Fruit fly (Drosophila melanogaster) whole organism, embryonic: ENCODE results near the gene Trmt6.

ENCODE experiments used
- Atf-2 ChIP-seq: fragments of 200-800 bp; sonication (Bioruptor generic); optimal IDR thresholded peaks from 2 replicates; lab custom pipeline; 2016; ENCODE audit warnings: missing biosample characterization, missing genetic modification characterization
- CG10321 ChIP-seq: fragments of 200-800 bp; sonication (Bioruptor generic); IDR thresholded peaks from 2 replicates; pipeline ENCODE4 v1.3.6; 2022; ENCODE audit warnings: missing biosample characterization, missing genetic modification characterization
- CG11085 ChIP-seq: fragments of 200-800 bp; sonication (Bioruptor generic); IDR thresholded peaks from 2 replicates; pipeline ENCODE4 v1.3.6; 2022; ENCODE audit warnings: missing biosample characterization, missing genetic modification characterization
- CG11560 ChIP-seq: fragments of 200-800 bp; sonication (Bioruptor generic); IDR thresholded peaks from 3 replicates; pipeline ENCODE4 v1.3.6; 2022; ENCODE audit warnings: missing biosample characterization, missing genetic modification characterization
- CG15601 ChIP-seq: fragments of 200-800 bp; sonication (Bioruptor generic); optimal IDR thresholded peaks from 3 replicates; lab custom pipeline; 2019; ENCODE audit warnings: missing biosample characterization, mild to moderate bottlenecking, missing genetic modification characterization, moderate library complexity
- CG16813 ChIP-seq: fragments of 200-800 bp; sonication (Bioruptor generic); IDR thresholded peaks from 3 replicates; pipeline ENCODE4 v1.3.6; 2022; ENCODE audit warnings: missing biosample characterization, missing genetic modification characterization; ENCODE audit not compliant: partially characterized antibody
- CG2199 ChIP-seq: fragments of 200-800 bp; sonication (Bioruptor generic); IDR thresholded peaks from 3 replicates; pipeline ENCODE4 v1.3.6; 2022; ENCODE audit warnings: missing biosample characterization, missing genetic modification characterization
- CG2712 ChIP-seq: fragments of 200-800 bp; optimal IDR thresholded peaks from 3 replicates; lab custom pipeline; 2019; ENCODE audit warnings: missing biosample characterization, mild to moderate bottlenecking, missing genetic modification characterization, moderate library complexity
- CG33557 ChIP-seq: fragments of 200-800 bp; sonication (Bioruptor generic); optimal IDR thresholded peaks from 2 replicates; lab custom pipeline; 2019; ENCODE audit warnings: missing biosample characterization, mild to moderate bottlenecking, missing genetic modification characterization, moderate library complexity
- CG4854 ChIP-seq: fragments of 200-800 bp; sonication (Bioruptor generic); optimal IDR thresholded peaks from 2 replicates; lab custom pipeline; 2016; ENCODE audit warnings: missing biosample characterization, missing genetic modification characterization, inconsistent platforms
- CG9817 ChIP-seq: fragments of 200-800 bp; sonication (Bioruptor generic); optimal IDR thresholded peaks from 2 replicates; lab custom pipeline; 2018; ENCODE audit warnings: missing biosample characterization, mild to moderate bottlenecking, missing genetic modification characterization, moderate library complexity
- CoRest ChIP-seq: fragments of 200-800 bp; sonication (Bioruptor generic); optimal IDR thresholded peaks from 3 replicates; lab custom pipeline; 2018; ENCODE audit warnings: missing biosample characterization, mild to moderate bottlenecking, missing genetic modification characterization, moderate library complexity
- Deaf1 ChIP-seq: fragments of 200-800 bp; optimal IDR thresholded peaks from 3 replicates; lab custom pipeline; 2019; ENCODE audit warnings: missing biosample characterization, mild to moderate bottlenecking, missing genetic modification characterization, moderate library complexity
- Dip2 ChIP-seq: fragments of 200-800 bp; sonication (Bioruptor generic); IDR thresholded peaks from 2 replicates; pipeline ENCODE4 v1.3.6; 2022; ENCODE audit warnings: missing biosample characterization, missing genetic modification characterization
- Ets97D ChIP-seq: fragments of 200-800 bp; sonication (Bioruptor generic); optimal IDR thresholded peaks from 3 replicates; lab custom pipeline; 2016; ENCODE audit warnings: missing biosample characterization, missing genetic modification characterization
- Hand ChIP-seq: fragments of 200-800 bp; sonication (Bioruptor generic); optimal IDR thresholded peaks from 2 replicates; lab custom pipeline; 2017; ENCODE audit warnings: mild to moderate bottlenecking, missing biosample characterization, missing genetic modification reagents, missing genetic modification characterization
- Med ChIP-seq: fragments of 200-800 bp; sonication (Bioruptor generic); peaks from one replicate; lab custom pipeline; 2016; ENCODE audit warnings: missing biosample characterization, missing genetic modification characterization, mild to moderate bottlenecking, inconsistent platforms, moderate library complexity
- Mrtf ChIP-seq: fragments of 200-800 bp; sonication (Bioruptor generic); IDR thresholded peaks from 3 replicates; pipeline ENCODE4 v1.3.6; 2022; ENCODE audit warnings: missing biosample characterization, missing genetic modification characterization
- Nf-YB ChIP-seq: fragments of 200-800 bp; sonication (Bioruptor generic); optimal IDR thresholded peaks from 3 replicates; lab custom pipeline; 2019; ENCODE audit warnings: missing biosample characterization, mild to moderate bottlenecking, missing genetic modification characterization, moderate library complexity
- Nf-YC ChIP-seq: fragments of 200-800 bp; optimal IDR thresholded peaks from 3 replicates; lab custom pipeline; 2019; ENCODE audit warnings: missing biosample characterization, mild to moderate bottlenecking, missing genetic modification characterization, moderate library complexity
- Stat92E ChIP-seq, 3 experiments: fragments of >200 bp in 2 of 3; fragments of 200-800 bp in 1 of 3; sonication (Bioruptor generic) in 1 of 3; optimal IDR thresholded peaks; 2 replicates each; lab custom pipeline; 2017 to 2019; ENCODE audit warnings: missing biosample characterization in 3 of 3, missing genetic modification characterization in 3 of 3, mild to moderate bottlenecking in 1 of 3, moderate library complexity in 1 of 3
- Xbp1 ChIP-seq: fragments of 200-800 bp; sonication (Bioruptor generic); optimal IDR thresholded peaks from 3 replicates; lab custom pipeline; 2016; ENCODE audit warnings: missing biosample characterization, mild to moderate bottlenecking, missing genetic modification characterization
- amos ChIP-seq: fragments of 200-800 bp; sonication (Bioruptor generic); IDR thresholded peaks from 2 replicates; pipeline ENCODE4 v1.3.6; 2022; ENCODE audit warnings: missing biosample characterization, missing genetic modification characterization; ENCODE audit not compliant: partially characterized antibody
- bbx ChIP-seq: fragments of 200-800 bp; sonication (Bioruptor generic); IDR thresholded peaks from 2 replicates; pipeline ENCODE4 v1.3.6; 2022; ENCODE audit warnings: missing biosample characterization, missing genetic modification characterization; ENCODE audit not compliant: partially characterized antibody
- bsh ChIP-seq, 2 experiments: fragments of 200-800 bp; sonication (Bioruptor generic); optimal IDR thresholded peaks; 2 replicates each; lab custom pipeline; 2017 to 2018; ENCODE audit warnings: mild to moderate bottlenecking in 2 of 2, missing biosample characterization in 2 of 2, missing genetic modification characterization in 2 of 2, moderate library complexity in 1 of 2
- cas ChIP-seq: fragments of 200-800 bp; sonication (Bioruptor generic); IDR thresholded peaks from 2 replicates; pipeline ENCODE4 v1.3.6; 2022; ENCODE audit warnings: missing biosample characterization, missing genetic modification characterization
- crol ChIP-seq: fragments of 200-800 bp; sonication (Bioruptor generic); IDR thresholded peaks from 2 replicates; pipeline ENCODE4 v1.3.6; 2022; ENCODE audit warnings: missing biosample characterization, missing genetic modification characterization
- dpn ChIP-seq, 2 experiments: fragments of 200-800 bp; sonication (Bioruptor generic); optimal IDR thresholded peaks; 3 replicates each; lab custom pipeline; 2016; ENCODE audit warnings: missing biosample characterization in 2 of 2, missing genetic modification characterization in 2 of 2
- ewg ChIP-seq: fragments of 200-800 bp; sonication (Bioruptor generic); optimal IDR thresholded peaks from 3 replicates; lab custom pipeline; 2017; ENCODE audit warnings: mild to moderate bottlenecking, missing biosample characterization, missing genetic modification reagents, missing genetic modification characterization
- gro ChIP-seq: fragments of 200-800 bp; sonication (Bioruptor generic); optimal IDR thresholded peaks from 2 replicates; lab custom pipeline; 2016; ENCODE audit warnings: missing biosample characterization, missing genetic modification characterization
- kni ChIP-seq: fragments of 200-800 bp; sonication (Bioruptor generic); optimal IDR thresholded peaks from 3 replicates; lab custom pipeline; 2017; ENCODE audit warnings: mild to moderate bottlenecking, missing biosample characterization, missing genetic modification reagents, missing genetic modification characterization
- nmo ChIP-seq: fragments of 200-800 bp; sonication (Bioruptor generic); optimal IDR thresholded peaks from 2 replicates; lab custom pipeline; 2018; ENCODE audit warnings: missing biosample characterization, mild to moderate bottlenecking, missing genetic modification characterization, moderate library complexity
- pros ChIP-seq: fragments of 200-800 bp; sonication (Bioruptor generic); optimal IDR thresholded peaks from 3 replicates; lab custom pipeline; 2019; ENCODE audit warnings: missing biosample characterization, mild to moderate bottlenecking, missing genetic modification characterization, moderate library complexity
- ranshi ChIP-seq: fragments of 200-800 bp; sonication (Bioruptor generic); IDR thresholded peaks from 2 replicates; pipeline ENCODE4 v1.3.6; 2022; ENCODE audit warnings: missing biosample characterization, missing genetic modification characterization
- sens ChIP-seq: fragments of 200-800 bp; sonication (Bioruptor generic); peaks from one replicate; lab custom pipeline; 2016; ENCODE audit warnings: missing biosample characterization, missing genetic modification characterization
- sob ChIP-seq: fragments of 200-800 bp; sonication (Bioruptor generic); IDR thresholded peaks from 2 replicates; pipeline ENCODE4 v1.3.6; 2022; ENCODE audit warnings: missing biosample characterization, missing genetic modification characterization
- stwl ChIP-seq: fragments of 200-800 bp; sonication (Bioruptor generic); optimal IDR thresholded peaks from 3 replicates; lab custom pipeline; 2018; ENCODE audit warnings: missing biosample characterization, mild to moderate bottlenecking, missing genetic modification characterization, moderate library complexity
- tin ChIP-seq: fragments of 200-800 bp; sonication (Bioruptor generic); optimal IDR thresholded peaks from 3 replicates; lab custom pipeline; 2016; ENCODE audit warnings: missing biosample characterization, missing genetic modification characterization
- twi ChIP-seq: fragments of 200-800 bp; optimal IDR thresholded peaks from 2 replicates; lab custom pipeline; 2019; ENCODE audit warnings: missing biosample characterization, mild to moderate bottlenecking, missing genetic modification characterization, moderate library complexity
- vvl ChIP-seq: fragments of 200-800 bp; sonication (Bioruptor generic); IDR thresholded peaks from 2 replicates; pipeline ENCODE4 v1.3.6; 2022; ENCODE audit warnings: missing biosample characterization, missing genetic modification characterization
- wor ChIP-seq: fragments of 200-800 bp; sonication (Bioruptor generic); IDR thresholded peaks from 2 replicates; pipeline ENCODE4 v1.3.6; 2022; ENCODE audit warnings: missing biosample characterization, missing genetic modification characterization
- zf30C ChIP-seq: fragments of 200-800 bp; sonication (Bioruptor generic); optimal IDR thresholded peaks from 3 replicates; lab custom pipeline; 2018; ENCODE audit warnings: missing biosample characterization, mild to moderate bottlenecking, missing genetic modification characterization

Trmt6 gene

DNA sequence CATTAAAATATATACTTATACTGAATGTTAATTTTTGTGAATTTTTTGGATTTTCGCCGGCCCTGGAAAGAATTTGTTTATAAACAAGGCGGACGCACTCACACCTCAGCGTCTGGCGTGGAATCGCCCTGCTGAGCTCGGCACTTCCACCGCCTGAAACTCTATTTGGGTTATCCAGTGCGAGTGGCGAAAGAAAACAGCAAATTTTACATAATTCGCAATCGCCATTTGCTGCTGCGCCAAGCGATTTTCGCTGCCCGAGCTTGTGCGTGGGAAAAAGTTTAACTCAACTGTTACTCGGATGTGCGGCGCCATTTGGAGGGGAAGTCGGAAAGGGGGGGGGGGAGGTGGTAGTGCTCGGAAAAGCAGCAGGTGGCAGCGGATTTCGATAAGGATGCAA is 29.1 kb downstream of the Trmt6 start:
- TF ChIP-seq crol (0 out of 2 replicates have a peak, but pooled peaks have one; percentile 9), Hand (GFP tag; lab: Kevin White, UChicago) (no peak), CG11085 (GFP tag; lab: Robert Waterston, UW) (no peak)

DNA sequence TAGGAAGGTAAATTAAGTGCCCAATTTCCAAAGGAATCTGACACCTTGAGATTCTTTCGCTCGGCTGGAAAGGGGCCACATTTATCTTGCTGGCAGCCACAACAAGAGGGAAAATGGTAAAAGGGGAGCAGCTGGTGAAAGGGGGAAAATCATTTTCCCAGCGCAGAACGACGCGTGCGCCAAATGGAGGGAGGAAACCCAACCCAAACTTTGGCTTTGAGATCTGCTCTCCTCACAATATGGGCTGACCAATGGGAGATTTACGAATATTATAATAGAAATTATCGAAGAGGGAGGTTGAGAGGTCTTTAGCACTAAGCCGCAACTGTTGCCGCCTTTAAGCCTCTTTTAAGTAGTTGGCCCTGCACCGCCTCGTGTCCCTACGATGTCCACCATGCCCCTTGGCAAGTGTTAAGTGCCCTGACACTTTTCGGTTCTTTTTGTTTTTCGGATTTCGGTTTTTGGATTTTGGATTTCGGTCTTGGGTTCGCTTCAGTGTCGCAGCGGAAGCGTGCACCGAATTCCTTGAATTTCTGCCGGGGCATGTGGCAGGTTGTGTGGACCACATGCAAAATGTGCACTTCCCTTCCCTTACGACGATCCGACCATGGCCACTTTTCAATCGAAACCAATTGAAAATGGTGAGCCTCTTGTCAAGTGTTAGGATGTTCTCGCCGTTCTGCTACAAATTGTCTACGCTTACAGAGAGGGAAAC is 29.9 kb downstream of the Trmt6 start:
- TF ChIP-seq Nf-YC (peak; percentile 75), twi (tag; lab: Kevin White, UChicago) (peak; percentile 94), Nf-YB (peak; percentile 77), Med (GFP tag; lab: Kevin White, UChicago) (peak; percentile 49), sens (GFP tag; lab: Kevin White, UChicago) (peak; percentile 32), CG16813 (0 out of 3 replicates have a peak, but pooled peaks have one; percentile 19), ewg (GFP tag; lab: Kevin White, UChicago) (peak; percentile 24), CoRest (tag; lab: Kevin White, UChicago) (no peak), ranshi (no peak), amos (GFP tag; lab: Robert Waterston, UW) (0 out of 2 replicates have a peak, but pooled peaks have one; percentile 5)

DNA sequence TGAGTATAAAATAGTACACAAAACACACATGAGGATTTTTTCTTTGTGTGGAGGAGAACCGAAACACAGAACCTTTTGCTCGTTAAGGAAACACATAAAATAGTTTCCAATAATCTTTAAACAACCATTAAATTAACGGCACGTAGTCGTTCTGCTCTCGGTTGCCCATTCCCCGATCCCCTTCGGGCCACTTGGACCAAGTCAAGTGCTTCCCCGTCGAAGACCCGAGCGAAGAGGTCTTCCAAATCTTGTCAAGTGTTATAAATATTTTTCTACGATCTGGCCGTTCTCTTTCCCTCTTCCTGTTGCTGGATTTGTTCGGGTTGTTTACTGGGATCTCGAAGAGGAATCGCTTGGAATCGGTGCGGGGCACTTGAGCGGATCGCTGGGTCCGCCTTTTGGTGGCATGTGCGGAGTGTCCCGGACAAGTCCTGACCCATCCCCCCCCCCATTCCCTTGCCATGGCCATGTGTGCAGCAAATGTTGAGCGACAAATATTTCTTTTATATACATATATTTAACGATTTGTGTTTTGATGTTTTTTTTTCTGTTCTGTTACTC is 31.1 kb downstream of the Trmt6 start:
- TF ChIP-seq zf30C (GFP tag; lab: Kevin White, UChicago): peak; percentile 57
- TF ChIP-seq kni (GFP tag; lab: Kevin White, UChicago): peak; percentile 19
- peak; percentile 51 for TF ChIP-seq crol
- 0 out of 3 replicates have a peak, but pooled peaks have one; percentile 59 for TF ChIP-seq CG2199 (GFP tag; lab: Robert Waterston, UW)
- peak; percentile 10 for TF ChIP-seq tin (GFP tag; lab: Kevin White, UChicago)
- peak; percentile 93 for TF ChIP-seq twi (tag; lab: Kevin White, UChicago)
- TF ChIP-seq CG10321 (GFP tag; lab: Robert Waterston, UW): 0 out of 2 replicates have a peak, but pooled peaks have one; percentile 11
- peak; percentile 75 for TF ChIP-seq pros (GFP tag; lab: Kevin White, UChicago)
- TF ChIP-seq CG11560: no peak
- no peak for TF ChIP-seq sob (GFP tag; lab: Robert Waterston, UW)
- no peak for TF ChIP-seq Mrtf (GFP tag; lab: Robert Waterston, UW)
- peak; percentile 20 for TF ChIP-seq Deaf1 (tag; lab: Kevin White, UChicago)
- TF ChIP-seq, all 482 proteins: peak for 9

DNA sequence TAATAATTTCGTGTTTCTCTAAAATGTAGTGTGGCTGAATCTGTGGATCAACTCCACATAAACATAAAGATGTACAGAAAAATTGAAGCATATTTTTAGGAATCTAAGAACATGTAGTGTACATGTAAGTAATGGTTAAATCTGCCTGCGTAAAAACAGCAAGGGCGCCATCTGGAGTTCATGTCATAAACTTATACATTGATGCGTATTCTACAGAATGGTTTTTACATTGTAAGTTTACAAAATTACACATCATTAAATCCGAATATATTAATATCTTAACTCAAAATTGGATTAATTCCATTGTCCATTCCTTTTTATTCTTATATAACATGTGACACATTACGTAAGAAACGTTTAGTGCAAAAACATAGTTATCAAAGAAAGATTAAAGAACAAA is 35.1 kb downstream of the Trmt6 start:
- TF ChIP-seq bbx (peak; percentile 60; the same call in 1 of the 2 replicates), CG16813 (peak; percentile 56; the same call in 2 of the 3 replicates), CG4854 (GFP tag; lab: Kevin White, UChicago) (peak; percentile 32), CG10321 (GFP tag; lab: Robert Waterston, UW) (no peak), CG33557 (GFP tag; lab: Kevin White, UChicago) (no peak), amos (GFP tag; lab: Robert Waterston, UW) (peak; percentile 80), CG9817 (tag; lab: Kevin White, UChicago) (peak; percentile 22), wor (GFP tag; lab: Robert Waterston, UW) (no peak), CG15601 (tag; lab: Kevin White, UChicago) (peak; percentile 45), dpn (GFP tag; optimal IDR thresholded peaks at IDR 0.05; lab: Kevin White, UChicago) (peak in 1 of 2 experiments; percentile 7), Stat92E (GFP tag; optimal IDR thresholded peaks at IDR 0.05; lab: Kevin White, UChicago) (peak in 1 of 3 experiments; percentile 22), Dip2 (peak; percentile 95), Xbp1 (GFP tag; lab: Kevin White, UChicago) (peak; percentile 42), Atf-2 (GFP tag; lab: Kevin White, UChicago) (no peak), gro (GFP tag; lab: Kevin White, UChicago) (peak; percentile 47), Med (GFP tag; lab: Kevin White, UChicago) (peak; percentile 86), CG2712 (tag; lab: Kevin White, UChicago) (peak; percentile 26), stwl (tag; lab: Kevin White, UChicago) (peak; percentile 78), bsh (GFP tag; optimal IDR thresholded peaks at IDR 0.05; lab: Kevin White, UChicago) (no peak), Ets97D (peak; percentile 30), cas (GFP tag; lab: Robert Waterston, UW) (0 out of 2 replicates have a peak, but pooled peaks have one; percentile 22), nmo (GFP tag; lab: Kevin White, UChicago) (peak; percentile 15), vvl (GFP tag; lab: Robert Waterston, UW) (peak; percentile 89)
